Fruit fly (Drosophila melanogaster) Kc167 (cell line): ENCODE data around the gene CG8034.

Source experiments
- Myc ChIP-seq: fragments of >200 bp; optimal IDR thresholded peaks from 2 replicates; lab custom pipeline; 2017; ENCODE audit warnings: missing external identifiers
- Sin3A ChIP-seq: fragments of >200 bp; optimal IDR thresholded peaks from 2 replicates; lab custom pipeline; 2018; ENCODE audit warnings: missing external identifiers
- h ChIP-seq: fragments of >200 bp; optimal IDR thresholded peaks from 3 replicates; lab custom pipeline; 2018; ENCODE audit warnings: missing external identifiers
- insv ChIP-seq: fragments of >200 bp; optimal IDR thresholded peaks from 3 replicates; lab custom pipeline; 2018; ENCODE audit warnings: missing external identifiers
- psq ChIP-seq: fragments of >200 bp; optimal IDR thresholded peaks from 2 replicates; lab custom pipeline; 2017; ENCODE audit warnings: missing external identifiers
- ttk ChIP-seq: sonication (Bioruptor generic); optimal IDR thresholded peaks from 2 replicates; lab custom pipeline; 2017; ENCODE audit warnings: missing external identifiers

CG8034 gene

DNA sequence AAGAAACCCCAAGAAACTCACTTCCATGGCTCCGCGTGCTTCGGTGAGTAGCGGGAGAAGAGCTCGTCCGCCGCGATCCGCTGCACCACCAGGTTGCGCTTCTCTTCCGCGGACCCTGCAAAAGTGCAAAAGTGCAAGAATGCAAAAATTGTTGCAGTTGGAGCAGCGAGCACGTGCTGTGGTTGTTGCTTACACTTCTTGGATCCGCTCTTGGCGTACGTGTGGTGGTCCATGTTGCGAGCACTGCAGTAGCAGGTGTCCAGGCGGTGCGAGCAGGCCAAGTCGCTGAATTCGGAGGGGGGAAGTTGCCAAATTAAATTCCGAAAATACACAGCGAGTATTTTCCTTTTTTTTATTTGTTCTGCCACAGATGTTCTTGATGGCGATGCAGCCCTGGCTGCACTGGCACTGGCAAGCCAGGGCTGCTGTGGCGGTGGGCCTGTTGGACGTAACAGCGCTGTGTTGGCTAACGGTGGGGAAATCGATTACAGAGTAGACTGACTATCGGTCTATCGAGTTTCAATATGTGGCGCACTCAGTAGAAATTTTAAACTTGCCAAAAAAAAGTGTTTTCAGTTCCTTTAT is 29.4 kb downstream of the CG8034 start, which contains the start of gene CG8010:
Gene CG8010 (minus strand): TSS at position 413 of the 585 bp plus-strand sequence.
- TF ChIP-seq Myc (lab: Kevin White, UChicago), result no peak
- TF ChIP-seq insv, result no peak
- no peak for TF ChIP-seq ttk (lab: Kevin White, UChicago)
- TF ChIP-seq h, result no peak
- TF ChIP-seq psq (lab: Kevin White, UChicago), result no peak
- no peak for TF ChIP-seq Sin3A (lab: Kevin White, UChicago)

DNA sequence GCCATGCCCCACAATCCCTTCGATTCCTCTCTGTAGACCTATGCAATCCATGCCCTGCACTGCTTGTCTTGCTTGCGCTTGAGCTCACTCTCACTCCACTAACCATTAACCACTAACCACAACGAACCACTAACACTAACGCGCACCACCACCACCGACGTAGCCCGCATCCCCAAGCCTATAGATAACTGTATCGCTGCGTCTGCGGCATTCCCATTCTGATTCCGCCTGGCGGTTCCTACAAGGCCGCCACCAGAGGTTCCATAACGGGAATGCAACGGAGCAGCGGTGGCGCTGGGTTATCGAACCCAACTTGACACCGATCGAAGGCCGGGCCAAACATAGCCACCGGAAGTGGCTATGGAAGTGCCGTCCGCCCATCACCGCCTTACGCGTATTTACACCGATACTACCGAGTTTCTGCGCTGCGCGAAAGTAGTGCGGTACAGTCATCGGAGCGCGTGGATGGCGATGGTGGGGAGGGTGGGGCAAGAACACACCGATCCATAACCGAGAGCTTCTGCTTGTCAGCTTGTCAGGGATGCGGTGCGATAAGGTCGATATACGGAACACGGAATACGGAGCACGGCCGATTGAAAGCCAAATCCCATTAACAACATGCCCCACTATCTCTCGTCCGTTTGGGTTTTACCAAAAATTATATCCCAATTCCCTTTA is 32.0 kb downstream of the CG8034 start:
- TF ChIP-seq psq (lab: Kevin White, UChicago) (no peak), Sin3A (lab: Kevin White, UChicago) (no peak), ttk (lab: Kevin White, UChicago) (no peak), Myc (lab: Kevin White, UChicago) (no peak), insv (no peak), h (no peak)

DNA sequence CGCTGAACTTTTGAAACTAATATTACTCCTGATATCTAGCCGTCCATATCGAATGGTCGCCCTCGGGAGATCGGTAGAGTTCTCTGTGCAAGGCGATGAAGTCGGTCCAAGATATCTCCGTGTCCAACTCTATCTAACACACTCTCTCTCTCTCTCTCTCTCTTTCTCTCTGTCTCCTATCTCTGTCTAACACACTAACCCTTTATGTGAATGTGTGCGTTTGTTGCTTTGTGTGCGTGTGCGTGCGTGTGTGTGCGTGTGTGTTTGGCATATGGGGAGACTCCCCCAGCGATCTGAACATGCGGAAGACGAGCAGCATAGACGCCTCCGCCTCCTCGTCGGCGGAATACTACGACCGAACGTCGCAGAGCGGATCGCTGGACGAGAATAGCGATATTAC is 33.6 kb downstream of the CG8034 start:
- no peak for TF ChIP-seq psq (lab: Kevin White, UChicago)
- no peak for TF ChIP-seq ttk (lab: Kevin White, UChicago)
- no peak for TF ChIP-seq Sin3A (lab: Kevin White, UChicago)
- TF ChIP-seq Myc (lab: Kevin White, UChicago), result no peak
- TF ChIP-seq insv, result no peak
- no peak for TF ChIP-seq h

DNA sequence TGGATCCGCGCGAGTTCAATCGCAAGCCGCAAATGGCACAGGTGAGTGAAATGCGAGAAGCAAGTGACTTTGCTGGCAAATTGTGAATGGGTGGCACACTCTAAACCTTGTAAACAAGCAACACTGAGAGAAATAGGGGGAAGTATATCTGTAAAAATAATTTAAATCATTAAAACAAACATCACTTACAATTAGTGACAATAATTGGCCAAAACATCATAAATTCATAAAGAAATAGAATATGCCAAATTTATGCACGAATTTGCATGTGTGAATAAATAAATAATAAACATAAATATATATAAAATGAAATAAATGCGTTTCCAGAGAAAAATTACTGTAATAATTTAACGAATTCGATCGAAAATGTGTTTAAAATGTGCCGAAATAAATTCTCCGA is 35.4 kb downstream of the CG8034 start:
- TF ChIP-seq psq (lab: Kevin White, UChicago) (no peak), insv (no peak), h (no peak), Sin3A (lab: Kevin White, UChicago) (no peak), ttk (lab: Kevin White, UChicago) (no peak), Myc (lab: Kevin White, UChicago) (no peak)

DNA sequence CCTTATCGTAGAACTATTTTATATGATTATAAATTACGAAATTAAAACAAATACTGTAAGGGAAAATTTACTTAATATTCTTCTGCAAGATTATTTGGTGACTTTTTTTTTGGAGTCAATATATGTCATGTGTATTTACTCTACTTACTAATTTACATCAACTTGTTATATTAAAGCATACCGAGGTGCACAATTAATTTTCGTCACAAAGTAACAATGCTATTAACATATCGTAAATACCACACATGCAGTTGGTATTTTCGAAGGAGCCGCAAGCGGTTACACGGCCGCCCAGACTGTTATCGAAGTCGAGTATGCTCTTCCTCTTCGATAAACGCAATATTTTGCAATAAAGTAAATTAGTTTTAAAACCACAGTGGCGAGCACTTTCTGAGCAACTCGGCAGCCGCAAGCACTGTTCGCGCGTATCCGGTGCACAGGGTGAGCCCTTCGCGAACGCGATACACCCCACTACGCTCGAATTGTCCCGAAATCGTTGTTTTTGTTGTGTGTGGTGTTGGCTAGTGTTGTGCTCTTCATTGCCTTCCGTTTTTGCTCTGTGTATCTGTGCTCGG is 36.3 kb downstream of the CG8034 start, which contains the start of gene Vav:
Gene Vav (plus strand): TSS at position 293 of the 575 bp plus-strand sequence.
- TF ChIP-seq psq (lab: Kevin White, UChicago) (no peak), h (no peak), ttk (lab: Kevin White, UChicago) (no peak), Myc (lab: Kevin White, UChicago) (no peak), Sin3A (lab: Kevin White, UChicago) (no peak), insv (no peak)

DNA sequence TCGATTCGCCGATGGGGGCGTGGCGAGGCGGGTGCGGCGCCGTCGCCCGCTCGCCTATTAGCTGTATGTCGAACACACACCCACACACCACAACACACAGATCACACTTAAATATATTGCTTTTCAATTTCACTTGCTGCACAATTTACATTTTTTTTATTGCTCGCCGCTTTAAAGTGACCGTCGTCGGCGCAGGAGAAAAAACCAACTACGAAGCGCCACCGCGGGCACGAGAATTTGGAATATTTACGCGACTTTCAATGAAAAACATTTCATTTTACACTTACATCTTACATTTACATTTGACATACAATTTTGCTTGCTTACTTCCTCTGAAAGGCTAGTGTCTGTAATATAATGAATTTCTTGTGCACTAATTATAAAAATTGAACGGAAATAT is 36.9 kb downstream of the CG8034 start, which contains the start of gene rictor:
Gene rictor (minus strand): TSS at position 170 of the 400 bp plus-strand sequence.
- TF ChIP-seq h (no peak), ttk (lab: Kevin White, UChicago) (no peak)

DNA sequence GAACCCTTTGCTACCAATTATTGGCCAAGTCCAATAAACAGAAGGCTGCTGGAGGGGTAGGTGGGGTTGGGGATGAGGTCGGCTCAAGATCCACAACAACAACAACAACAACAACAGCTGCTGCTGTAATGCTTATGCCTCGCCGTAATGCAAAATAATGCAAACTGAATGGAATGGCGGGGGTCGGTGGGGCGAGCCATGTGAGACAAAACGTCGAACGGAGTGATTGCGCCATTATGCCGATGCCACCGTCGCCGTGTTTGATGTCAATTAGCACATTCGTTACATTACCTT is 37.3 kb downstream of the CG8034 start:
- TF ChIP-seq ttk (lab: Kevin White, UChicago), result no peak
- no peak for TF ChIP-seq Myc (lab: Kevin White, UChicago)
- no peak for TF ChIP-seq h
- no peak for TF ChIP-seq Sin3A (lab: Kevin White, UChicago)
- no peak for TF ChIP-seq insv
- TF ChIP-seq psq (lab: Kevin White, UChicago), result no peak

DNA sequence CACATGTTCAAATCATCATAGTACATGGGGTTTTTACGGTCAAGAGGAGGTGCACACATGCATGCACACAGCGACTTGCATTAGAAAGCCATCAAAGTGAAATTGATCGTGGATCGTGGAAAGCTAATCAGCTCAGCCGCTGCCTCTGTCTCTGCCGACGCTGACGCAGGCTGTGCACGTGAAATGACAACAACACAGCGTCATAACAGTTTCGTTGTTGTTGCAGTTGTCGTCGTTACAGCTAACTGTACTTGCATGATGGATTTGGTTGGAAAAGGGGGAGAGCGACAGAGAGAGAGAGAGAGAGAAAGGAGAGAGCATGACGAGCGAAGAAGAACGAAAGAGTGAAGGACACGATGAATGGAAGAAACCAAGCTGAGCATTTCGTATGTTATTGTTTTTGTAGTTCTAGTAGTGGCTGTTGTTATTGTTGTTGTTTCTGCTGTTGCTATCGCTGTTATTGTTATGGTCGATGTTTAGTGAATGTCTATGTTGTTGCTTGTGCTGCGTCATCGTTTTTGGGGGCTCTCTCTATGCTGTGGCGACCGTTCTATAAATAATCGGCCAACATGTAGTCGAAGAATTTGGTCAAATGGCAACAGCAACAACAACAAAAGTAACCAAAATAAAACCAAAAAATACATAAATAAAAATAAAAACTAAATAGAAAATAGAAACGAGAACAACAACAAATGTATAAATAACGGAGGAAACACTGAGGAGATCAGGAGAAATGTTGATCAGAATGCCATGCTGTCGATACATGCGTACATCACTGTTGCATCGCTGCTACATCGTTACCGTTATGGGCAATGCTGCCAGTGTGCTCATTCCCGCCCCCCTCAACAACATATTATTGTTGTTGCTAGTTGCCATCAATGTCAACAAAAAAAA is 37.9 kb downstream of the CG8034 start:
- no peak for TF ChIP-seq Myc (lab: Kevin White, UChicago)
- no peak for TF ChIP-seq Sin3A (lab: Kevin White, UChicago)
- TF ChIP-seq insv, result no peak
- TF ChIP-seq h, result no peak
- no peak for TF ChIP-seq ttk (lab: Kevin White, UChicago)
- no peak for TF ChIP-seq psq (lab: Kevin White, UChicago)

DNA sequence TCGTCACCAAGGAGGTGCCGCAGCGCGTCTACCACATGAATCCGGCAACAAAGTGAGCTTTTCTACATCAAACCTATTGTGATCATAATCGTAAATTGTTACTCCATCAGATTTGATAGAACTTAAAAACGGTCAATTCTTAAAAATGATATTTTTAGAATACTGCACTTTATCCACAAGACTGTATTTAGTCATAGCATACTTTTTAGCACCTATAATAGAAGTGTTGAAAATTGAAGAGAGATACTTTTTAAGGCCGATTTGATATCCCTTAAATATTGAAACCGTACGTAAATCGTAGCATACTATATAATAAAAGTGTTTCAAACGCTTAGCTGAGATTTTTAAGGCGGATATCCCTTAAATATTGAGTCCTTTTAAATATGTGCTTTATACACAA is 47.8 kb downstream of the CG8034 start:
- TF ChIP-seq Myc (lab: Kevin White, UChicago), result no peak
- no peak for TF ChIP-seq insv
- TF ChIP-seq h, result no peak
- no peak for TF ChIP-seq Sin3A (lab: Kevin White, UChicago)
- no peak for TF ChIP-seq ttk (lab: Kevin White, UChicago)
- no peak for TF ChIP-seq psq (lab: Kevin White, UChicago)

DNA sequence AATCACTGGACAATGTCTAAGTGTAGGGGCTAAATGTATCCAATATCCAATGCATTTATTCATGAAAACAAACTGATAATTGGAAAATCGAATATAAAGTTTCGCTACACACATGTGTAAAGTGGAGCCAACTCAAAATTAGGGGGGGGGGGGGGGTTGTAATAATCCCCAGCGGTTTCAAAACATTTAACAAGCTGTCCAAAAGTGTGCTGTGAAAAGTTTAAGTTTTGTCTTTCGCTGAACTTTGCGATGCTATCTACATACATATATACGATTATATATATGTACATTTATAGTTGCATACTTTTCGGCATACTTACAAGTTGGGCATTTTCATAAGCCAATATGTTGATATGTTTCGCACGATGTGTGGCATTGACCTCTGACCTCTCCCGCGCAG is 48.6 kb downstream of the CG8034 start:
- TF ChIP-seq Sin3A (lab: Kevin White, UChicago) (no peak), insv (no peak), Myc (lab: Kevin White, UChicago) (no peak), ttk (lab: Kevin White, UChicago) (no peak), psq (lab: Kevin White, UChicago) (no peak), h (no peak)

DNA sequence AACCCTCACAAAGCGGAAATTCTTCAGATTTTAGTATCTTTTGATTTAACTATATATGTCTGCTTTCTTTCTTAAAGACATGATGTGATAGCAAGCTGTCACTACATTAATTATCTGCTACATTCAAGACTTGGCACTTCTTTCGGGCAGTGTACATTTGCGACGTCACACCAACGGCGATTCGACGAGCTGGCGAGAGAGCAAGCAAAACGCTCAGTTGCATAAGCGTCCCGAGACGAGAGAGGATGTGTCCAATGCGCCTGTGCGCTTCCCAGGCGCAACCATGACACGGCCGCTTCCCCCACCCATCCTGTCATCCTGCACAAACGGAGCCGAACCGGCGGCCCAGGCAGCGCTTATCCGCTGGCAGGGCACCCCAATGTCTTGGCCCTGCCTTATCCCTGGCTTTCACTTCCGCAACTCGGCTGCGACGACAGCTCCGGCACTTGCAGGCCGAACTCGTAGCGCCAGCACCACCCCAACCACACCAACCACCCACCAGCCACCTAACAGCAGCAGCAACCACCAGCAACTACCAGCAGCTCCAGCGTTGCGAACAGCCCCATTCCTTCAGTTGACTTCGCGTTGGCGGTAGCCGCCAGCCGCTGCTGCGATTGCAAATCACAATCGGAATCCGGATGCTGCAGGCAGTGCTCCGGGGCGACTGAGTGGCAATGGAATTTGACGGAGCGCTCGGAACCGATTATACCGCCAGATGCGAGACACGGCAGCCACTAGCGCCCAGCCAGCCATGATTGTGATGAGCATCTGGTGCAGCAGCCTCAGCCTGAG is 49.3 kb downstream of the CG8034 start, which contains the start of gene Hs3st-B:
Gene Hs3st-B (plus strand): TSS at position 214 of the 792 bp plus-strand sequence.
- TF ChIP-seq Sin3A (lab: Kevin White, UChicago) (no peak), Myc (lab: Kevin White, UChicago) (no peak), psq (lab: Kevin White, UChicago) (no peak)
